Worm (Caenorhabditis elegans): ENCODE data around the gene K10C2.7.

DNA sequence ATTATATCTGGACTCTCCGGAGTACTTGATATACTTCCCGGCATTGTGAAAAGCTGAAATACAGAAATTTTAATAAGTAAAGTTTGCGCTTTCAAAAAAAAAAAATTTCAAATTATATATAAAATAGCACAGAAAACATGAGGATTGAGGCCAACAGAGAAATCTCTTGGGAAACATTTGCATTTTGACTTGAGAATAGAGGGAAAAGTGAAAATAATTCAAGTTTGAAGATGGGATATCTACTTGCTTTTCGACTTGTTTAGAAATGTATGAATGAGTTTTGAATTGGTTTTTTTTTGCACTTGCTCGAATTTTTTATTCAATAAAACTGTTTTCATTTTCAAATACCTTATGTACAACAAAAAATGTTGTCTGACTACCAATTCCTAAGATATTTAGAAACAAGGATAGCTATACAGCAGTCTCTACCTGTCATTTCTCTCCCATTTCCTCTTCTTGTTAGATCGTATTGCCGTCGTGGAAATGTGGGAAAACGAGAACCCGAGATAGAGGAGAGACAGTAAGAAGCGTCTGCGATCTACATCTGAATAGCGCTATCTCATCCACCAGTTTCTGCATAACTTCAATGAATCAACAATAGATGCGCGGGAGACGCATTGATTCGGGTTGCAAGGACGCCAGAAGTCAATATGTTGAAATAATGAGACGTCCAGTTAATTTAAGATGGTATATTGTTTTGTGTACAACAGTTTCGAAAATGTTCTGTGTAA, 26.8 kb downstream of the K10C2.7 start, which contains the start of gene T22E5.6:
- TF ChIP-seq ceh-100 (GFP tag; IDR thresholded peaks at IDR 0.05): no peak
- TF ChIP-seq let-607 (tag; optimal IDR thresholded peaks at IDR 0.05): no peak
- no peak for TF ChIP-seq xnd-1 (tag; optimal IDR thresholded peaks at IDR 0.05)
- TF ChIP-seq ceh-79 (tag; optimal IDR thresholded peaks at IDR 0.05): no peak
- no peak for TF ChIP-seq aptf-3 (GFP tag; IDR thresholded peaks at IDR 0.05)
- TF ChIP-seq mes-4 (tag; optimal IDR thresholded peaks at IDR 0.05): no peak
- TF ChIP-seq hmg-1.2 (GFP tag; IDR thresholded peaks at IDR 0.05): no peak
- TF ChIP-seq lin-54 (GFP tag; optimal IDR thresholded peaks at IDR 0.05): no peak
